Fruit fly (Drosophila melanogaster): Measurements from ENCODE around the gene CG10011.

Gene CG10011

dm6 chr3R:28586224-28586623, 48.7 kb downstream of the CG10011 start:
- TF ChIP-seq EcR (GFP tag; optimal IDR thresholded peaks at IDR 0.05) = no peak
- TF ChIP-seq pan (optimal IDR thresholded peaks at IDR 0.05) = no peak
- no peak for TF ChIP-seq usp (GFP tag; optimal IDR thresholded peaks at IDR 0.05)
- no peak for TF ChIP-seq psq (optimal IDR thresholded peaks at IDR 0.05)
- TF ChIP-seq CG8478 (optimal IDR thresholded peaks at IDR 0.05) = no peak

DNA sequence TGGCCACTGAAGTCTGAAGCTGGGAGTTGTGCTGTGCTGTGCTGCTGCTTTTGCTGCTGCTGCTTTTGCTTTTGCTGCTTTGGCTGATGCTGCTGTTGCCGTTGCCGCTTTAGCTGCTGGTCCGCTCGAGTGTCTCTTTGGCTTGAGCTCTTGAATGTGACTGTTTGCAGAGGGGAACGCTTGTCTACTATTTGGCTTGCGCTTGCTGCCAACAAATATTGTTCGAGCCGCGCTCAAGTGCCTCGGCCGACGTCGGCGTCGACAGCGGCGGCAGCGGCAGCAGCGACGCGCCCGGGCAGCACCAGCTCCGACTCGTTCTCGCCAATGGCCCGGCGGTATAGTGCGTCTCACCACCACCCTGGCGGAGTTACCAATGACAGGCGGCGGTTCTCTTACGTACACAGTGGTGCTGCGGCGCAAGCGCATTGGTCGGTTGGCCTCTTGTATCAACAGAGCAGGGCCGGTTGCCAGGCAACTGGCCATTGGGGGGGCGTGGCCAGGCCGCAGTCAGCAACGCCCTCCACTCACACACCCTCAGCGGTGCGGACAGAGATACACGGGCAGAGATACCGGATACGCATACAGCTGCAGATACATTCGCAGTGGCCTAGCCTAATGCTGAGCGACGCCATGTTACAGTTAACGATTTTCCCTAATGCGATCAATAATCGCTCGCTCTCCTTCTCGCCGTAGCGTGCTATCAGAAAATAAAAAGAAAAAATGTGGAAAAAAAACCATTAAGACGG, 49.6 kb downstream of the CG10011 start, which contains the start of gene fkh:
TSS of gene fkh (minus strand) at position 189 of the 746 bp plus-strand sequence.
- no peak for TF ChIP-seq usp (GFP tag; optimal IDR thresholded peaks at IDR 0.05)
- TF ChIP-seq Dll (optimal IDR thresholded peaks at IDR 0.05) = no peak
- TF ChIP-seq pan (optimal IDR thresholded peaks at IDR 0.05) = no peak
- no peak for TF ChIP-seq psq (optimal IDR thresholded peaks at IDR 0.05)
- TF ChIP-seq CG8478 (optimal IDR thresholded peaks at IDR 0.05) = no peak
- TF ChIP-seq EcR (GFP tag; optimal IDR thresholded peaks at IDR 0.05) = no peak

dm6 chr3R:28584237-28584834, 50.6 kb downstream of the CG10011 start:
- TF ChIP-seq usp (GFP tag; optimal IDR thresholded peaks at IDR 0.05) (no peak), Dll (optimal IDR thresholded peaks at IDR 0.05) (no peak), pan (optimal IDR thresholded peaks at IDR 0.05) (no peak), EcR (GFP tag; optimal IDR thresholded peaks at IDR 0.05) (no peak), psq (optimal IDR thresholded peaks at IDR 0.05) (no peak), CG8478 (optimal IDR thresholded peaks at IDR 0.05) (no peak)

DNA sequence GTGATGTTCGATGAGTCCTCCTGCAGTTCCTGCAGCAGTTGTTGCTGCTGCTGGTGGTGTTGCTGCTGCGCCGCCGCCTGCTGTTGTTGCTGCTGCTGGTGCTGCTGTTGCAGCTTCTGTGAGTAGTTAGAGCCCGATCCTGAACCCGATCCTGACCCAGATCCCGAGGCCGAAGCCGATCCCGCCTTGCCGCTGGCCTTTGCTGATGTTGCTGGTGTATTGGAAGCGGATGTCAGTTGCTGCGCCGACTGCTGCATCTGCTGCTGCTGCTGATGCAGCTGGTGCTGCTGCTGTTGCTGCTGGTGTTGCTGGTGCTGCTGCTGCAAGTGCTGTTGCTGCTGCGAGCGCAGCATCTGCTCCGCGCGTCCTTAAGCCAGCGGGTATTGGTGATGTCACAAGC, 52.3 kb downstream of the CG10011 start:
- TF ChIP-seq usp (GFP tag; optimal IDR thresholded peaks at IDR 0.05) (no peak), Dll (optimal IDR thresholded peaks at IDR 0.05) (no peak), psq (optimal IDR thresholded peaks at IDR 0.05) (no peak), EcR (GFP tag; optimal IDR thresholded peaks at IDR 0.05) (no peak), pan (optimal IDR thresholded peaks at IDR 0.05) (no peak), CG8478 (optimal IDR thresholded peaks at IDR 0.05) (no peak)

DNA sequence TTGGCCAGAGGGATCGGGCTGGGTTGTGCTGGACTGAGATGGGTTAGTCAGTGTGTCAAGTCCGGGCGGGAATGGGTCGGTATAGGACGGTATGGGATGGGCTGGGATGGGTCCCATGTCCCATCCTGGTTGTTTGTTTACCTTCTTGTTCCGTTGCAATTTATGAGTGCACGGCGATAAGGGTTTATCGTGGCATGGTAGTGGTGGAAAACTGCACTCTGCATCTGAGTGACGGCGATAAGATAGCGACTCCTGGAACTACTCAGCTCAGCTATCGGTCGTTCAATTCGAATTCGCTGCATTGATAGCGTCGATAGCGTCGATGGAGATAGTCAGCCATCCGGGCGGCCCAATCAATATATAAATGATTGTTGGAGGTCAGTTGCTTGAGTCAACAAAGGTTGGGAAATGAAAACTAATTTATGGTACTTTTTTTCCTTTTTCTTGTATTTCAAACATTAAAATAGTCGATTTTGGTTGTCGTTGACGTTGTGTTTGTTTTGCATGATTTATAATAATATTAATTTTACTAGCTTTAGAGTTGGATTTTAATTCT, 54.3 kb downstream of the CG10011 start:
- TF ChIP-seq EcR (GFP tag; optimal IDR thresholded peaks at IDR 0.05) (no peak), usp (GFP tag; optimal IDR thresholded peaks at IDR 0.05) (no peak), Dll (optimal IDR thresholded peaks at IDR 0.05) (no peak), psq (optimal IDR thresholded peaks at IDR 0.05) (no peak), CG8478 (optimal IDR thresholded peaks at IDR 0.05) (no peak), pan (optimal IDR thresholded peaks at IDR 0.05) (no peak)

DNA sequence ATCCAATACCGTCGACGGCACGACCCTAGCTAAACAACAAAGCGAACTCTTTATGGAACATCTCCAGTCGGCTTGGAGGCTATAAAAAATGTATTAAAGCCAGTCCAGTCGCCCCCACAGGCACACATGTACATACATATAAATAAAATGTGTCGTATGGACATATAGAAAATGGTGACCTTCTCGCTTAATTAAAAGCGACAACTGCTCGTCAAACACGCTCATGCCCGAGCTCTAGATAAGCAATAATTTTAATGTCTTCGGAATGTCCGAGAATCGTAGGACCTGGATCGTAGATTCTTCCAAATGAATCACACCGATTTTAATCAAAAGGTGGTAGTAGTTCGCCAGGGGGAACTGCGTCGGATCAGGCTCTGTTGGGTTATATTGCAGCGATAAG, 54.9 kb downstream of the CG10011 start:
- TF ChIP-seq EcR (GFP tag; optimal IDR thresholded peaks at IDR 0.05) = no peak
- no peak for TF ChIP-seq psq (optimal IDR thresholded peaks at IDR 0.05)
- TF ChIP-seq CG8478 (optimal IDR thresholded peaks at IDR 0.05) = no peak
- no peak for TF ChIP-seq usp (GFP tag; optimal IDR thresholded peaks at IDR 0.05)
- TF ChIP-seq pan (optimal IDR thresholded peaks at IDR 0.05) = no peak
- no peak for TF ChIP-seq Dll (optimal IDR thresholded peaks at IDR 0.05)

DNA sequence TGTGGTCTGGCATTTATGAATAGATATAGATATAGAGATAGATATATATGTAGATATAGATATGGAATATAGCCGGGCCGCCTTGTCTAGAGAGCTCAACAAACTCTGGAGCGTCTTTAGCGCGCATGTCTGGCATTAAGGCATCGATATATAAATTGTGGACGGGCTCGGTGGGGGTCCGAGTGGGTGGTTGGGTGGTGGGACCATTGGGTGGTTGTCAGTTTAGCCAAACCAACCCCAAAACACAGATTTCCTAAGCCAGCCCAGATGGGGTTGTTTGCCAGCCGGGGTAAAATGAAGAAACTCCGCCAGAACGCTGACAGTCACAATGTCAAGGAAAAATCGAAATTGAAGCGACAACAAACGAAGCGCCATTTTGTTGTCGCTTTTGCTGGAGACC, 55.4 kb downstream of the CG10011 start:
- no peak for TF ChIP-seq EcR (GFP tag; optimal IDR thresholded peaks at IDR 0.05)
- TF ChIP-seq Dll (optimal IDR thresholded peaks at IDR 0.05) = no peak
- no peak for TF ChIP-seq usp (GFP tag; optimal IDR thresholded peaks at IDR 0.05)
- TF ChIP-seq CG8478 (optimal IDR thresholded peaks at IDR 0.05) = no peak
- no peak for TF ChIP-seq psq (optimal IDR thresholded peaks at IDR 0.05)
- TF ChIP-seq pan (optimal IDR thresholded peaks at IDR 0.05) = no peak

DNA sequence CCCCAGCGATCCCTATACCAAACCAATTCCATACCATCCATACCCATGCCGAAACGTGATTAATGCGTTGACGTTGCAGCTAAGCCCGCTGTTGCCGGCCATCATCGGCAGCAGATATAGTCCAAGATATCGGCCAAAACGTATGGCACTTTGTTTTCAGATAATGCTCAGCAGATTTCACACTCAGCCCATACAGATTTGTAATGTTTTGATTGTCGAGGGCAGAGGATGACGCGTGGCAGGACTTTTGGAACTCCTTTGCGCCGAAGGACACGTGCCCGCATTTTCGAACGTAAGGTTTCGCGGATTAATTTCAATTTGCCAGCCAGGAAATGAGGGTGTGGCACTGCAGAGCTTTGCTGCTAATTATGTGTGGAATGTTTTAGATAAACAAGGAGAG, 58.1 kb downstream of the CG10011 start:
- TF ChIP-seq Dll (optimal IDR thresholded peaks at IDR 0.05) (no peak), psq (optimal IDR thresholded peaks at IDR 0.05) (no peak), usp (GFP tag; optimal IDR thresholded peaks at IDR 0.05) (no peak), CG8478 (optimal IDR thresholded peaks at IDR 0.05) (no peak), EcR (GFP tag; optimal IDR thresholded peaks at IDR 0.05) (no peak)

dm6 chr3R:28572692-28573643, 61.9 kb downstream of the CG10011 start:
- TF ChIP-seq CG8478 (optimal IDR thresholded peaks at IDR 0.05) (no peak), Dll (optimal IDR thresholded peaks at IDR 0.05) (no peak), pan (optimal IDR thresholded peaks at IDR 0.05) (no peak), usp (GFP tag; optimal IDR thresholded peaks at IDR 0.05) (no peak), EcR (GFP tag; optimal IDR thresholded peaks at IDR 0.05) (no peak), psq (optimal IDR thresholded peaks at IDR 0.05) (no peak)

DNA sequence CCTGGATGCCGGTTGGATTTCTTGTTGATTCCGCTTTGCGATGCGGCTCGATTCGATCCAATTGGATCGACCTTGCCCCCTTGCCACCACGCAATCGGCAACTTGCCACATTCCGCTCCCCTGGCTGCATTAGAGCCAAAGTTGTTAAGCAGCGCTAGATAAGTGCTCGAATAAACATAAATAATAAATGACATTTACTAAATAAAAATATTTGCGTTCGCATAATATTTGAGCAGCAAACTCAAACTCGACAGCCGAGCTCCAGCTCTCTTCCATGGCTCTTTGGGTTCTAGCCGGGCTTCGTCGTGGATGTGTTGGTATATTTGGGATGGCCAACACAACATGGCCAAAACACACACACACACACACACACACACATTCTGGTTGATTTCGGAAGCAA, 64.1 kb downstream of the CG10011 start:
- no peak for TF ChIP-seq psq (optimal IDR thresholded peaks at IDR 0.05)
- TF ChIP-seq CG8478 (optimal IDR thresholded peaks at IDR 0.05) = no peak
- TF ChIP-seq EcR (GFP tag; optimal IDR thresholded peaks at IDR 0.05) = no peak
- no peak for TF ChIP-seq usp (GFP tag; optimal IDR thresholded peaks at IDR 0.05)
- no peak for TF ChIP-seq Dll (optimal IDR thresholded peaks at IDR 0.05)
- no peak for TF ChIP-seq pan (optimal IDR thresholded peaks at IDR 0.05)

- TF ChIP-seq Dll (optimal IDR thresholded peaks at IDR 0.05) = no peak
- TF ChIP-seq psq (optimal IDR thresholded peaks at IDR 0.05) = no peak
- no peak for TF ChIP-seq usp (GFP tag; optimal IDR thresholded peaks at IDR 0.05)
- TF ChIP-seq CG8478 (optimal IDR thresholded peaks at IDR 0.05) = no peak
- no peak for TF ChIP-seq pan (optimal IDR thresholded peaks at IDR 0.05)
- no peak for TF ChIP-seq EcR (GFP tag; optimal IDR thresholded peaks at IDR 0.05)
Observed at dm6 chr3R:28569529-28570175, 65.2 kb downstream of the CG10011 start.

Data from whole organism.